Fruit fly (Drosophila melanogaster) whole organism, wandering third instar larva: ENCODE data around the gene Fbp1.

Source experiments
- CG32264 ChIP-seq: fragments of 200-800 bp; sonication (Bioruptor generic); optimal IDR thresholded peaks from 2 replicates; lab custom pipeline; 2016; ENCODE audit warnings: missing biosample characterization, missing genetic modification characterization
- CG9705 ChIP-seq: fragments of 200-800 bp; sonication (Bioruptor generic); optimal IDR thresholded peaks from 2 replicates; lab custom pipeline; 2018; ENCODE audit warnings: missing biosample characterization, mild to moderate bottlenecking, missing genetic modification characterization
- CrebA ChIP-seq: fragments of 200-800 bp; sonication (Bioruptor generic); optimal IDR thresholded peaks from 2 replicates; lab custom pipeline; 2016; ENCODE audit warnings: missing biosample characterization, mild to moderate bottlenecking, missing genetic modification characterization, borderline replicate concordance
- Dfd ChIP-seq: fragments of >200 bp; optimal IDR thresholded peaks from 2 replicates; lab custom pipeline; 2017; ENCODE audit warnings: missing biosample characterization, missing genetic modification characterization
- Dif ChIP-seq: fragments of 200-275, 200-300 bp; sonication (Bioruptor generic); optimal IDR thresholded peaks from 2 replicates; lab custom pipeline; 2018; ENCODE audit warnings: missing biosample characterization, missing genetic modification characterization; ENCODE audit not compliant: partially characterized antibody
- GATAd ChIP-seq: sonication (Bioruptor generic); optimal IDR thresholded peaks from 2 replicates; lab custom pipeline; 2016; ENCODE audit warnings: missing biosample characterization, missing genetic modification characterization
- HLH106 ChIP-seq: fragments of 200-800 bp; optimal IDR thresholded peaks from 3 replicates; lab custom pipeline; 2019; ENCODE audit warnings: missing biosample characterization, mild to moderate bottlenecking, missing genetic modification characterization, moderate library complexity
- Hnf4 ChIP-seq: fragments of 200-800 bp; sonication (Bioruptor generic); optimal IDR thresholded peaks from 2 replicates; lab custom pipeline; 2016; ENCODE audit warnings: missing biosample characterization, mild to moderate bottlenecking, missing genetic modification characterization
- Hr78 ChIP-seq: fragments of >200 bp; optimal IDR thresholded peaks from 2 replicates; lab custom pipeline; 2017; ENCODE audit warnings: missing biosample characterization, missing genetic modification characterization
- Hr83 ChIP-seq: fragments of 200-300 bp; sonication (Bioruptor generic); optimal IDR thresholded peaks from 2 replicates; lab custom pipeline; 2016; ENCODE audit warnings: missing biosample characterization, mild to moderate bottlenecking, missing genetic modification characterization, moderate library complexity; ENCODE audit not compliant: poor library complexity, severe bottlenecking
- Jra ChIP-seq: sonication (Bioruptor generic); optimal IDR thresholded peaks from 2 replicates; lab custom pipeline; 2016; ENCODE audit warnings: missing biosample characterization, missing genetic modification characterization
- Mio ChIP-seq: sonication (Bioruptor generic); optimal IDR thresholded peaks from 2 replicates; lab custom pipeline; 2016; ENCODE audit warnings: missing biosample characterization, missing genetic modification characterization
- Myc ChIP-seq: fragments of >200 bp; optimal IDR thresholded peaks from 2 replicates; lab custom pipeline; 2017
- N ChIP-seq: fragments of >200 bp; optimal IDR thresholded peaks from 2 replicates; lab custom pipeline; 2018; ENCODE audit warnings: missing biosample characterization, missing external identifiers, missing genetic modification characterization
- OdsH ChIP-seq: fragments of 200-800 bp; sonication (Bioruptor generic); optimal IDR thresholded peaks from 2 replicates; lab custom pipeline; 2016; ENCODE audit warnings: missing biosample characterization, mild to moderate bottlenecking, missing genetic modification characterization
- Rel ChIP-seq, 2 experiments: fragments of 200-800 bp; sonication (Bioruptor generic) in 1 of 2; optimal IDR thresholded peaks; 2 replicates in 1 of 2; 3 replicates in 1 of 2; lab custom pipeline; 2016 to 2019; ENCODE audit warnings: mild to moderate bottlenecking in 2 of 2, missing biosample characterization in 2 of 2, missing genetic modification characterization in 2 of 2, moderate library complexity in 1 of 2
- Sp1 ChIP-seq: fragments of 200-800 bp; sonication (Bioruptor generic); optimal IDR thresholded peaks from 3 replicates; lab custom pipeline; 2019; ENCODE audit warnings: missing biosample characterization, mild to moderate bottlenecking, missing genetic modification characterization, moderate library complexity
- Vsx2 ChIP-seq: fragments of 200-300, 225-300 bp; sonication (Bioruptor generic); optimal IDR thresholded peaks from 2 replicates; lab custom pipeline; 2018; ENCODE audit warnings: missing biosample characterization, missing genetic modification characterization; ENCODE audit not compliant: partially characterized antibody
- br ChIP-seq: fragments of 200-800 bp; sonication (Bioruptor generic); optimal IDR thresholded peaks from 2 replicates; lab custom pipeline; 2016; ENCODE audit warnings: missing biosample characterization, missing genetic modification characterization
- brk ChIP-seq: fragments of 200-800 bp; sonication (Bioruptor generic); optimal IDR thresholded peaks from 2 replicates; lab custom pipeline; 2016; ENCODE audit warnings: missing biosample characterization, mild to moderate bottlenecking, missing genetic modification characterization
- dl ChIP-seq, 2 experiments: fragments of 175-275, 200-275 bp in 1 of 2; fragments of 200-275 bp in 1 of 2; sonication (Bioruptor generic); optimal IDR thresholded peaks; lab custom pipeline; 2018; ENCODE audit warnings: mild to moderate bottlenecking in 2 of 2, missing biosample characterization in 2 of 2, missing genetic modification characterization in 2 of 2, moderate library complexity in 2 of 2; ENCODE audit not compliant: partially characterized antibody in 2 of 2, insufficient read depth in 1 of 2
- dmrt93B ChIP-seq: fragments of 200-800 bp; sonication (Bioruptor generic); optimal IDR thresholded peaks from 2 replicates; lab custom pipeline; 2018; ENCODE audit warnings: missing biosample characterization, mild to moderate bottlenecking, missing genetic modification characterization
- dsf ChIP-seq: sonication (Bioruptor generic); optimal IDR thresholded peaks from 2 replicates; lab custom pipeline; 2016; ENCODE audit warnings: missing biosample characterization, missing genetic modification characterization, borderline replicate concordance
- ey ChIP-seq: fragments of 200-800 bp; sonication (Bioruptor generic); optimal IDR thresholded peaks from 2 replicates; lab custom pipeline; 2016; ENCODE audit warnings: missing biosample characterization, missing genetic modification characterization
- foxo ChIP-seq, 2 experiments: fragments of 200-800 bp; sonication (Bioruptor generic); optimal IDR thresholded peaks; 2 replicates in 1 of 2; 3 replicates in 1 of 2; lab custom pipeline; 2016 to 2017; ENCODE audit warnings: missing biosample characterization in 2 of 2, missing genetic modification characterization in 2 of 2
- fru ChIP-seq: fragments of 200-800 bp; sonication (Bioruptor generic); optimal IDR thresholded peaks from 3 replicates; lab custom pipeline; 2016; ENCODE audit warnings: missing biosample characterization, mild to moderate bottlenecking, missing genetic modification characterization
- h ChIP-seq: fragments of 200-800 bp; sonication (Bioruptor generic); optimal IDR thresholded peaks from 3 replicates; lab custom pipeline; 2016; ENCODE audit warnings: missing biosample characterization, mild to moderate bottlenecking, missing genetic modification characterization
- jim ChIP-seq: fragments of 175-275, 200-325 bp; sonication (Bioruptor generic); optimal IDR thresholded peaks from 2 replicates; lab custom pipeline; 2016; ENCODE audit warnings: missing biosample characterization, mild to moderate bottlenecking, missing genetic modification characterization
- pan ChIP-seq: fragments of >200 bp; optimal IDR thresholded peaks from 2 replicates; lab custom pipeline; 2017
- psq ChIP-seq: fragments of 200-800 bp; sonication (Bioruptor generic); optimal IDR thresholded peaks from 3 replicates; lab custom pipeline; 2017; ENCODE audit warnings: missing biosample characterization, mild to moderate bottlenecking, missing genetic modification characterization, moderate library complexity
- rgr ChIP-seq: fragments of 200-800 bp; sonication (Bioruptor generic); optimal IDR thresholded peaks from 3 replicates; lab custom pipeline; 2016; ENCODE audit warnings: missing biosample characterization, mild to moderate bottlenecking, missing genetic modification characterization
- sage ChIP-seq: fragments of 200-800 bp; sonication (Bioruptor generic); optimal IDR thresholded peaks from 2 replicates; lab custom pipeline; 2016; ENCODE audit warnings: missing biosample characterization, mild to moderate bottlenecking, missing genetic modification characterization
- sv ChIP-seq: fragments of 200-800 bp; sonication (Bioruptor generic); optimal IDR thresholded peaks from 3 replicates; lab custom pipeline; 2016; ENCODE audit warnings: missing biosample characterization, missing genetic modification characterization
- tai ChIP-seq: sonication (Bioruptor generic); optimal IDR thresholded peaks from 2 replicates; lab custom pipeline; 2016; ENCODE audit warnings: missing biosample characterization, missing genetic modification characterization
- usp ChIP-seq: fragments of >200 bp; optimal IDR thresholded peaks from 2 replicates; lab custom pipeline; 2017; ENCODE audit warnings: missing biosample characterization, missing genetic modification characterization
- woc ChIP-seq: sonication (Bioruptor generic); optimal IDR thresholded peaks from 2 replicates; lab custom pipeline; 2016; ENCODE audit warnings: missing biosample characterization, mild to moderate bottlenecking, missing genetic modification characterization

Gene Fbp1

dm6 chr3L:14050944-14051548, 46.8 kb downstream of the Fbp1 start, which contains the start of gene CG6833 (continued):
- no peak for TF ChIP-seq CG32264 (GFP tag; lab: Kevin White, UChicago)
- TF ChIP-seq pan (lab: Kevin White, UChicago) = no peak
- TF ChIP-seq sv (GFP tag; lab: Kevin White, UChicago) = peak; percentile 63

- no peak for TF ChIP-seq Rel (GFP tag; optimal IDR thresholded peaks at IDR 0.05; lab: Kevin White, UChicago)
- peak; percentile 42 for TF ChIP-seq Rel (tag; optimal IDR thresholded peaks at IDR 0.05; lab: Kevin White, UChicago)
- TF ChIP-seq Mio (GFP tag; lab: Kevin White, UChicago) = no peak
- TF ChIP-seq Myc (lab: Kevin White, UChicago) = no peak
- TF ChIP-seq jim = no peak
- no peak for TF ChIP-seq Jra
- no peak for TF ChIP-seq brk
- TF ChIP-seq br (GFP tag; lab: Kevin White, UChicago) = no peak
- no peak for TF ChIP-seq Hr78 (GFP tag; lab: Kevin White, UChicago)
- TF ChIP-seq Dfd (GFP tag; lab: Kevin White, UChicago) = no peak
- no peak for TF ChIP-seq CG32264 (GFP tag; lab: Kevin White, UChicago)
- no peak for TF ChIP-seq usp (GFP tag; lab: Kevin White, UChicago)
- TF ChIP-seq OdsH = peak; percentile 66
- no peak for TF ChIP-seq woc (GFP tag; lab: Kevin White, UChicago)
- no peak for TF ChIP-seq Hnf4 (GFP tag; lab: Kevin White, UChicago)
- no peak for TF ChIP-seq dsf
- TF ChIP-seq N (GFP tag; lab: Kevin White, UChicago) = no peak
- no peak for TF ChIP-seq Dif (GFP tag; lab: Kevin White, UChicago)
- TF ChIP-seq h = no peak
- no peak for TF ChIP-seq pan (lab: Kevin White, UChicago)
- TF ChIP-seq Hr83 (GFP tag; lab: Kevin White, UChicago) = no peak
- peak; percentile 35 for TF ChIP-seq GATAd (GFP tag; lab: Kevin White, UChicago)
- no peak for TF ChIP-seq dl (GFP tag; optimal IDR thresholded peaks at IDR 0.05; lab: Kevin White, UChicago; ENCODE audit: insufficient read depth in 1 of 2, partially characterized antibody in 2 of 2)
- peak; percentile 66 for TF ChIP-seq ey (GFP tag; lab: Kevin White, UChicago)
- TF ChIP-seq Vsx2 (GFP tag; lab: Kevin White, UChicago) = no peak
- peak; percentile 51 for TF ChIP-seq psq (GFP tag; lab: Kevin White, UChicago)
- no peak for TF ChIP-seq tai
- TF ChIP-seq dmrt93B = no peak
- TF ChIP-seq rgr (GFP tag; lab: Kevin White, UChicago) = no peak
- TF ChIP-seq Sp1 (GFP tag; lab: Kevin White, UChicago) = no peak
- TF ChIP-seq CrebA (GFP tag; lab: Kevin White, UChicago) = no peak
- TF ChIP-seq sage = no peak
- TF ChIP-seq CG9705 (GFP tag; lab: Kevin White, UChicago) = peak; percentile 3
- no peak for TF ChIP-seq fru
- no peak for TF ChIP-seq foxo (GFP tag; optimal IDR thresholded peaks at IDR 0.05; lab: Kevin White, UChicago)
- no peak for TF ChIP-seq sv (GFP tag; lab: Kevin White, UChicago)
- peak; percentile 77 for TF ChIP-seq HLH106 (tag; lab: Kevin White, UChicago)
Measured at dm6 chr3L:14049620-14050253, 48.1 kb downstream of the Fbp1 start, which contains the start of gene Neurl4. TSS of gene Neurl4 (minus strand) at chr3L:14049892.
